Worm (Caenorhabditis elegans) whole organism, mixed stage, embryonic: ENCODE measurements around the gene col-104.
"Not testable (repeated sequence)": the region's sequence is repeated elsewhere in the genome, so short reads cannot be mapped to it uniquely, and the experiment has no call there.

Source experiments
- M03D4.4 ChIP-seq: sonication (generic microtip); optimal IDR thresholded peaks from 2 replicates; lab custom pipeline; 2017; ENCODE audit warnings: mild to moderate bottlenecking, missing genetic modification characterization, missing compliant biosample characterization
- bed-3 ChIP-seq: fragments of 200-800 bp; sonication (Bioruptor generic); optimal IDR thresholded peaks from 3 replicates; lab custom pipeline; 2018; ENCODE audit warnings: mild to moderate bottlenecking, missing genetic modification characterization, moderate library complexity, missing compliant biosample characterization
- blmp-1 ChIP-seq: fragments of 150-350 bp; optimal IDR thresholded peaks from 2 replicates; lab custom pipeline; 2014; ENCODE audit warnings: missing biosample characterization, missing genetic modification characterization
- ceh-43 ChIP-seq: fragments of 200-800 bp; sonication (Bioruptor generic); optimal IDR thresholded peaks from 2 replicates; lab custom pipeline; 2018; ENCODE audit warnings: mild to moderate bottlenecking, missing genetic modification characterization, moderate library complexity, missing compliant biosample characterization
- ceh-83 ChIP-seq: fragments of 200-800 bp; sonication (Bioruptor generic); optimal IDR thresholded peaks from 2 replicates; lab custom pipeline; 2018; ENCODE audit warnings: mild to moderate bottlenecking, missing genetic modification characterization, missing compliant biosample characterization
- ces-1 ChIP-seq: fragments of 150-350 bp; optimal IDR thresholded peaks from 2 replicates; lab custom pipeline; 2014; ENCODE audit warnings: missing biosample characterization, missing genetic modification reagents, missing genetic modification characterization
- cnd-1 ChIP-seq: fragments of 200-800 bp; sonication (Bioruptor generic); optimal IDR thresholded peaks from 2 replicates; lab custom pipeline; 2018; ENCODE audit warnings: mild to moderate bottlenecking, missing genetic modification characterization, missing compliant biosample characterization
- drap-1 ChIP-seq: fragments of 200-800 bp; sonication (Bioruptor generic); optimal IDR thresholded peaks from 3 replicates; lab custom pipeline; 2018; ENCODE audit warnings: mild to moderate bottlenecking, missing genetic modification characterization, missing compliant biosample characterization
- flh-1 ChIP-seq: fragments of 200-800 bp; sonication (Bioruptor generic); optimal IDR thresholded peaks from 2 replicates; lab custom pipeline; 2018; ENCODE audit warnings: mild to moderate bottlenecking, missing genetic modification characterization, moderate library complexity, missing compliant biosample characterization
- ham-2 ChIP-seq: fragments of 200-800 bp; sonication (Bioruptor generic); optimal IDR thresholded peaks from 2 replicates; lab custom pipeline; 2018; ENCODE audit warnings: mild to moderate bottlenecking, missing genetic modification characterization, missing compliant biosample characterization
- hlh-1 ChIP-seq: fragments of 150-350 bp; optimal IDR thresholded peaks from 2 replicates; lab custom pipeline; 2014; ENCODE audit warnings: missing biosample characterization, missing genetic modification reagents, missing genetic modification characterization
- lin-13 ChIP-seq: fragments of 150-350 bp; optimal IDR thresholded peaks from 2 replicates; lab custom pipeline; 2014; ENCODE audit warnings: missing biosample characterization, missing genetic modification characterization
- lsy-2 ChIP-seq: fragments of 150-350 bp; optimal IDR thresholded peaks from 2 replicates; lab custom pipeline; 2014; ENCODE audit warnings: missing biosample characterization, missing genetic modification characterization
- mab-5 ChIP-seq: fragments of 150-350 bp; optimal IDR thresholded peaks from 2 replicates; lab custom pipeline; 2014; ENCODE audit warnings: missing biosample characterization, missing genetic modification characterization
- mep-1 ChIP-seq: fragments of 150-350 bp; optimal IDR thresholded peaks from 2 replicates; lab custom pipeline; 2017; ENCODE audit warnings: missing biosample characterization, missing genetic modification reagents, missing genetic modification characterization, inconsistent platforms
- mls-2 ChIP-seq: sonication (generic microtip); optimal IDR thresholded peaks from 2 replicates; lab custom pipeline; 2016; ENCODE audit warnings: mild to moderate bottlenecking, missing genetic modification characterization, moderate library complexity, missing compliant biosample characterization
- nhr-12 ChIP-seq: fragments of 150-350 bp; optimal IDR thresholded peaks from 2 replicates; lab custom pipeline; 2014; ENCODE audit warnings: missing biosample characterization, missing genetic modification characterization
- nhr-28 ChIP-seq: fragments of 150-350 bp; optimal IDR thresholded peaks from 2 replicates; lab custom pipeline; 2014; ENCODE audit warnings: missing biosample characterization, missing genetic modification characterization
- nhr-76 ChIP-seq: sonication (generic microtip); optimal IDR thresholded peaks from 2 replicates; lab custom pipeline; 2017; ENCODE audit warnings: missing biosample characterization, missing genetic modification characterization
- pha-4 ChIP-seq: fragments of 150-350 bp; optimal IDR thresholded peaks from 2 replicates; lab custom pipeline; 2018; ENCODE audit warnings: missing biosample characterization, missing genetic modification reagents, missing genetic modification characterization
- sem-2 ChIP-seq: fragments of 200-800 bp; sonication (Bioruptor generic); optimal IDR thresholded peaks from 2 replicates; lab custom pipeline; 2018; ENCODE audit warnings: mild to moderate bottlenecking, missing genetic modification characterization, missing compliant biosample characterization
- snpc-4 ChIP-seq: fragments of 150-350 bp; optimal IDR thresholded peaks from 2 replicates; lab custom pipeline; 2014; ENCODE audit warnings: missing biosample characterization, missing genetic modification characterization
- sptf-1 ChIP-seq: sonication (generic microtip); optimal IDR thresholded peaks from 2 replicates; lab custom pipeline; 2017; ENCODE audit warnings: mild to moderate bottlenecking, missing genetic modification characterization, moderate library complexity, missing compliant biosample characterization
- tbx-8 ChIP-seq: fragments of 200-800 bp; sonication (Bioruptor generic); optimal IDR thresholded peaks from 2 replicates; lab custom pipeline; 2018; ENCODE audit warnings: mild to moderate bottlenecking, missing genetic modification characterization, moderate library complexity, missing compliant biosample characterization
- unc-120 ChIP-seq: sonication (generic microtip); optimal IDR thresholded peaks from 2 replicates; lab custom pipeline; 2017; ENCODE audit warnings: missing genetic modification characterization, missing compliant biosample characterization; ENCODE audit not compliant: poor library complexity, severe bottlenecking
- unc-39 ChIP-seq: fragments of 150-350 bp; optimal IDR thresholded peaks from 2 replicates; lab custom pipeline; 2014; ENCODE audit warnings: missing biosample characterization, missing genetic modification characterization
- unc-62 ChIP-seq: fragments of 150-350 bp; optimal IDR thresholded peaks from 2 replicates; lab custom pipeline; 2014; ENCODE audit warnings: missing biosample characterization, missing genetic modification reagents, missing genetic modification characterization
- zip-8 ChIP-seq: fragments of 150-350 bp; optimal IDR thresholded peaks from 2 replicates; lab custom pipeline; 2014; ENCODE audit warnings: missing biosample characterization, missing genetic modification characterization
- ztf-11 ChIP-seq: fragments of 150-350 bp; optimal IDR thresholded peaks from 2 replicates; lab custom pipeline; 2014; ENCODE audit warnings: missing biosample characterization, missing genetic modification characterization

Gene col-104

ce11 chrIV:1358109-1358508 lies 3.0 kb upstream of the col-104 start:
- TF ChIP-seq drap-1 (GFP tag; lab: Kevin White, UChicago) (no peak), mep-1 (tag; lab: Kevin White, UChicago) (no peak), ceh-83 (peak; percentile 59), ztf-11 (tag; lab: Kevin White, UChicago) (no peak), M03D4.4 (no peak), lin-13 (tag; lab: Kevin White, UChicago) (no peak), nhr-76 (no peak), sptf-1 (peak; percentile 46)

ce11 chrIV:1353811-1354210 lies 1.3 kb downstream of the col-104 start:
- TF ChIP-seq unc-62 (GFP tag; lab: Kevin White, UChicago): no peak
- TF ChIP-seq bed-3 (GFP tag; lab: Kevin White, UChicago): no peak

ce11 chrIV:1349352-1349751 lies 5.8 kb downstream of the col-104 start:
- no peak for TF ChIP-seq mep-1 (tag; lab: Kevin White, UChicago)
- no peak for TF ChIP-seq unc-120
- no peak for TF ChIP-seq pha-4
- no peak for TF ChIP-seq nhr-12 (tag; lab: Kevin White, UChicago)
- TF ChIP-seq drap-1 (GFP tag; lab: Kevin White, UChicago): no peak
- TF ChIP-seq blmp-1 (tag; lab: Kevin White, UChicago): no peak
- no peak for TF ChIP-seq unc-39 (tag; lab: Kevin White, UChicago)
- TF ChIP-seq M03D4.4: no peak
- no peak for TF ChIP-seq ceh-83
- no peak for TF ChIP-seq sem-2 (GFP tag; lab: Kevin White, UChicago)
- TF ChIP-seq nhr-28: no peak
- TF ChIP-seq nhr-76: no peak
- TF ChIP-seq tbx-8 (GFP tag; lab: Kevin White, UChicago): no peak
- no peak for TF ChIP-seq lsy-2 (tag; lab: Kevin White, UChicago)
- no peak for TF ChIP-seq zip-8 (tag; lab: Kevin White, UChicago)
- no peak for TF ChIP-seq ces-1 (GFP tag; lab: Kevin White, UChicago)
- no peak for TF ChIP-seq cnd-1 (tag; lab: Kevin White, UChicago)
- TF ChIP-seq ham-2 (GFP tag; lab: Kevin White, UChicago): no peak

- TF ChIP-seq mls-2 (no peak), hlh-1 (no peak), pha-4 (no peak), mep-1 (tag; lab: Kevin White, UChicago) (peak; percentile 38)
These were observed 8.1 kb downstream of the col-104 start, which contains the start of gene rfc-2 for ce11 chrIV:1346981-1347380. TSS of gene rfc-2 (plus strand) at chrIV:1347314.

- TF ChIP-seq tbx-8, ceh-43, drap-1 (GFP tag; lab: Kevin White, UChicago): not testable (repeated sequence)
These were observed 11.7 kb downstream of the col-104 start, which contains the start of gene F58F6.5 for ce11 chrIV:1343379-1343778. TSS of gene F58F6.5 (plus strand) at chrIV:1343679.

- TF ChIP-seq nhr-76; mab-5 (tag; lab: Kevin White, UChicago); unc-62 (GFP tag; lab: Kevin White, UChicago): not testable (repeated sequence)
- TF ChIP-seq, all 35 proteins: peak for 0; not testable (repeated sequence) for 35
These were observed 14.3 kb downstream of the col-104 start, which contains the start of gene F58F6.6 for ce11 chrIV:1340788-1341187. TSS of gene F58F6.6 (plus strand) at chrIV:1341088.

- no peak for TF ChIP-seq drap-1 (GFP tag; lab: Kevin White, UChicago)
- no peak for TF ChIP-seq snpc-4
- no peak for TF ChIP-seq bed-3 (GFP tag; lab: Kevin White, UChicago)
- TF ChIP-seq ceh-43 (GFP tag; lab: Kevin White, UChicago): no peak
- peak; percentile 60 for TF ChIP-seq lsy-2 (tag; lab: Kevin White, UChicago)
- no peak for TF ChIP-seq flh-1 (GFP tag; lab: Kevin White, UChicago)
- TF ChIP-seq cnd-1 (tag; lab: Kevin White, UChicago): no peak
- no peak for TF ChIP-seq unc-39 (tag; lab: Kevin White, UChicago)
- TF ChIP-seq, all 35 proteins: peak for 1
These were observed 26.4 kb downstream of the col-104 start, which contains the start of gene F53H1.3 for ce11 chrIV:1328682-1329212. TSS of gene F53H1.3 (plus strand) at chrIV:1329162.
